Worm (Caenorhabditis elegans) whole organism, L4 larva: ENCODE data around the gene W02B12.12.

Source experiments
- D1046.2 ChIP-seq: fragments of 200-800 bp; sonication (Bioruptor generic); IDR thresholded peaks from 2 replicates; pipeline ENCODE4 v1.3.6; 2022; ENCODE audit warnings: missing genetic modification characterization, missing compliant biosample characterization
- F49E8.2 ChIP-seq: sonication (generic microtip); optimal IDR thresholded peaks from 2 replicates; lab custom pipeline; 2016; ENCODE audit warnings: missing compliant biosample characterization, mild to moderate bottlenecking, missing genetic modification characterization, borderline replicate concordance
- T26A8.4 ChIP-seq: fragments of 200-800 bp; sonication (Bioruptor generic); IDR thresholded peaks from 2 replicates; pipeline ENCODE4 v1.3.6; 2022; ENCODE audit warnings: missing genetic modification characterization, missing compliant biosample characterization
- Y105C5A.15 ChIP-seq: fragments of 200-800 bp; sonication (Bioruptor generic); IDR thresholded peaks from 2 replicates; pipeline ENCODE4 v1.3.6; 2022; ENCODE audit warnings: missing genetic modification characterization, missing compliant biosample characterization
- ZK546.5 ChIP-seq, 2 experiments: sonication (generic microtip); optimal IDR thresholded peaks; 2 replicates each; lab custom pipeline; 2017; ENCODE audit warnings: missing biosample characterization in 2 of 2, missing genetic modification characterization in 2 of 2
- ama-1 ChIP-seq: fragments of 150-350 bp; optimal IDR thresholded peaks from 2 replicates; lab custom pipeline; 2014; ENCODE audit warnings: inconsistent platforms, mixed read lengths
- arid-1 ChIP-seq: fragments of 200-800 bp; sonication (Bioruptor generic); conservative IDR thresholded peaks from 2 replicates; pipeline ENCODE4 v1.3.6; 2022; ENCODE audit warnings: missing genetic modification reagents, missing genetic modification characterization, missing compliant biosample characterization
- ceh-32 ChIP-seq: sonication (generic microtip); optimal IDR thresholded peaks from 2 replicates; lab custom pipeline; 2016; ENCODE audit warnings: mild to moderate bottlenecking, missing genetic modification characterization, missing compliant biosample characterization; ENCODE audit not compliant: poor library complexity
- ceh-44 ChIP-seq: fragments of 200-800 bp; sonication (Bioruptor generic); IDR thresholded peaks from 2 replicates; pipeline ENCODE4 v1.3.6; 2022; ENCODE audit warnings: missing genetic modification reagents, missing genetic modification characterization, missing compliant biosample characterization
- ceh-62 ChIP-seq: sonication (generic microtip); optimal IDR thresholded peaks from 2 replicates; lab custom pipeline; 2017; ENCODE audit warnings: missing biosample characterization, missing genetic modification characterization
- ces-1 ChIP-seq: fragments of 150-350 bp; sonication (generic microtip); optimal IDR thresholded peaks from 4 replicates; lab custom pipeline; 2014; ENCODE audit warnings: missing biosample characterization, missing genetic modification reagents, missing genetic modification characterization
- cey-2 ChIP-seq: sonication (generic microtip); optimal IDR thresholded peaks from 3 replicates; lab custom pipeline; 2017; ENCODE audit warnings: missing genetic modification characterization, mild to moderate bottlenecking, missing compliant biosample characterization, antibody characterized with exemption, borderline replicate concordance; ENCODE audit not compliant: insufficient read depth
- daf-12 ChIP-seq: fragments of 150-350 bp; optimal IDR thresholded peaks from 2 replicates; lab custom pipeline; 2014; ENCODE audit warnings: missing biosample characterization, missing genetic modification reagents, missing genetic modification characterization
- daf-16 ChIP-seq, 3 experiments: sonication (generic microtip); optimal IDR thresholded peaks; 2 replicates each; lab custom pipeline; 2016 to 2017; ENCODE audit warnings: missing genetic modification characterization in 3 of 3, missing genetic modification reagents in 3 of 3, mild to moderate bottlenecking in 2 of 3, missing compliant biosample characterization in 2 of 3, missing biosample characterization in 1 of 3, moderate library complexity in 1 of 3
- daf-19 ChIP-seq: fragments of 200-800 bp; sonication (Bioruptor generic); conservative IDR thresholded peaks from 2 replicates; pipeline ENCODE4 v1.3.6; 2022; ENCODE audit warnings: missing genetic modification characterization, missing compliant biosample characterization
- dmd-6 ChIP-seq: fragments of 200-800 bp; sonication (Bioruptor generic); IDR thresholded peaks from 2 replicates; pipeline ENCODE4 v1.3.6; 2022; ENCODE audit warnings: missing genetic modification reagents, missing genetic modification characterization, missing compliant biosample characterization
- dmd-9 ChIP-seq: fragments of 200-800 bp; sonication (Bioruptor generic); IDR thresholded peaks from 2 replicates; pipeline ENCODE4 v1.3.6; 2022; ENCODE audit warnings: missing genetic modification reagents, missing genetic modification characterization, missing compliant biosample characterization
- dpl-1 ChIP-seq: fragments of 150-350 bp; optimal IDR thresholded peaks from 2 replicates; lab custom pipeline; 2014; ENCODE audit warnings: missing biosample characterization, missing genetic modification reagents, missing genetic modification characterization
- egl-27 ChIP-seq: sonication (generic microtip); optimal IDR thresholded peaks from 3 replicates; lab custom pipeline; 2017; ENCODE audit warnings: missing biosample characterization, missing genetic modification reagents, missing genetic modification characterization
- fkh-10 ChIP-seq: fragments of 150-350 bp; optimal IDR thresholded peaks from 2 replicates; lab custom pipeline; 2014; ENCODE audit warnings: missing biosample characterization, missing genetic modification reagents, missing genetic modification characterization
- gei-8 ChIP-seq: fragments of 200-800 bp; sonication (Bioruptor generic); optimal IDR thresholded peaks from 2 replicates; lab custom pipeline; 2018; ENCODE audit warnings: mild to moderate bottlenecking, missing genetic modification characterization, missing compliant biosample characterization
- hlh-11 ChIP-seq: fragments of 200-800 bp; sonication (Bioruptor generic); optimal IDR thresholded peaks from 2 replicates; lab custom pipeline; 2018; ENCODE audit warnings: mild to moderate bottlenecking, missing genetic modification characterization, missing compliant biosample characterization
- hlh-30 ChIP-seq: sonication (generic microtip); optimal IDR thresholded peaks from 2 replicates; lab custom pipeline; 2017; ENCODE audit warnings: antibody characterized with exemption, mild to moderate bottlenecking, missing genetic modification characterization, missing compliant biosample characterization; ENCODE audit not compliant: insufficient read depth
- hmg-1.1 ChIP-seq: fragments of 200-800 bp; sonication (Bioruptor generic); IDR thresholded peaks from 2 replicates; pipeline ENCODE4 v1.3.6; 2022; ENCODE audit warnings: missing genetic modification reagents, missing genetic modification characterization, missing compliant biosample characterization
- lin-39 ChIP-seq: fragments of 150-350 bp; optimal IDR thresholded peaks from 2 replicates; lab custom pipeline; 2014; ENCODE audit warnings: missing biosample characterization, missing genetic modification reagents, missing genetic modification characterization
- lir-3 ChIP-seq: sonication (generic microtip); optimal IDR thresholded peaks from 2 replicates; lab custom pipeline; 2016; ENCODE audit warnings: mild to moderate bottlenecking, missing genetic modification characterization, missing compliant biosample characterization
- lsy-2 ChIP-seq, 2 experiments: fragments of 150-350 bp in 1 of 2; sonication (generic microtip) in 1 of 2; optimal IDR thresholded peaks; 2 replicates each; lab custom pipeline; 2014 to 2017; ENCODE audit warnings: missing biosample characterization in 2 of 2, missing genetic modification characterization in 2 of 2
- madf-5 ChIP-seq, 2 experiments: fragments of 200-800 bp; sonication (Bioruptor generic); IDR thresholded peaks; 2 replicates each; pipeline ENCODE4 v1.3.6; 2022; ENCODE audit warnings: missing compliant biosample characterization in 2 of 2, missing genetic modification characterization in 2 of 2
- mdl-1 ChIP-seq, 2 experiments: fragments of 150-350 bp in 1 of 2; sonication (generic microtip) in 1 of 2; optimal IDR thresholded peaks; 2 replicates each; lab custom pipeline; 2014 to 2017; ENCODE audit warnings: missing biosample characterization in 2 of 2, missing genetic modification characterization in 2 of 2
- mep-1 ChIP-seq: fragments of 150-350 bp; sonication (generic microtip); optimal IDR thresholded peaks from 3 replicates; lab custom pipeline; 2014; ENCODE audit warnings: missing biosample characterization, missing genetic modification characterization
- mxl-3 ChIP-seq: fragments of 200-800 bp; sonication (Bioruptor generic); optimal IDR thresholded peaks from 2 replicates; lab custom pipeline; 2018; ENCODE audit warnings: mild to moderate bottlenecking, missing genetic modification characterization, missing compliant biosample characterization
- nhr-10 ChIP-seq: fragments of 150-350 bp; optimal IDR thresholded peaks from 2 replicates; lab custom pipeline; 2014; ENCODE audit warnings: missing biosample characterization, missing genetic modification characterization
- nhr-25 ChIP-seq: sonication (generic microtip); optimal IDR thresholded peaks from 2 replicates; lab custom pipeline; 2017; ENCODE audit warnings: missing genetic modification characterization, mild to moderate bottlenecking, missing compliant biosample characterization, antibody characterized with exemption, moderate library complexity, borderline replicate concordance; ENCODE audit not compliant: insufficient read depth
- nhr-42 ChIP-seq: fragments of 200-800 bp; sonication (Bioruptor generic); IDR thresholded peaks from 2 replicates; pipeline ENCODE4 v1.3.6; 2022; ENCODE audit warnings: missing genetic modification characterization, missing compliant biosample characterization
- nhr-77 ChIP-seq: fragments of 150-350 bp; optimal IDR thresholded peaks from 2 replicates; lab custom pipeline; 2014; ENCODE audit warnings: missing biosample characterization, missing genetic modification characterization
- pha-4 ChIP-seq, 2 experiments: fragments of 150-350 bp in 1 of 2; fragments of 200-800 bp in 1 of 2; sonication (Bioruptor generic) in 1 of 2; IDR thresholded peaks in 1 of 2; optimal IDR thresholded peaks in 1 of 2; 2 replicates each; pipeline versions ENCODE4 v1.3.6 to Lab custom; 2014 to 2022; ENCODE audit warnings: missing genetic modification characterization in 2 of 2, missing genetic modification reagents in 2 of 2, missing biosample characterization in 1 of 2, missing compliant biosample characterization in 1 of 2
- php-3 ChIP-seq: fragments of 200-800 bp; sonication (Bioruptor generic); IDR thresholded peaks from 2 replicates; pipeline ENCODE4 v1.3.6; 2022; ENCODE audit warnings: missing genetic modification reagents, missing genetic modification characterization, missing compliant biosample characterization
- pqm-1 ChIP-seq: sonication (generic microtip); optimal IDR thresholded peaks from 2 replicates; lab custom pipeline; 2017; ENCODE audit warnings: missing biosample characterization, missing genetic modification characterization
- rbr-2 ChIP-seq: sonication (generic microtip); optimal IDR thresholded peaks from 2 replicates; lab custom pipeline; 2016; ENCODE audit warnings: missing genotype, missing genetic modification characterization, missing compliant biosample characterization
- saeg-2 ChIP-seq: fragments of 200-800 bp; sonication (Bioruptor generic); IDR thresholded peaks from 2 replicates; pipeline ENCODE4 v1.3.6; 2022; ENCODE audit warnings: missing genetic modification reagents, missing genetic modification characterization, missing compliant biosample characterization
- tag-97 ChIP-seq: fragments of 200-800 bp; sonication (Bioruptor generic); IDR thresholded peaks from 2 replicates; pipeline ENCODE4 v1.3.6; 2022; ENCODE audit warnings: missing genetic modification characterization, missing compliant biosample characterization
- tra-1 ChIP-seq: fragments of 200-800 bp; sonication (Bioruptor generic); IDR thresholded peaks from 2 replicates; pipeline ENCODE4 v1.3.6; 2022; ENCODE audit warnings: missing genetic modification reagents, missing genetic modification characterization, missing compliant biosample characterization
- unc-130 ChIP-seq: sonication (generic microtip); optimal IDR thresholded peaks from 2 replicates; lab custom pipeline; 2016; ENCODE audit warnings: missing genetic modification reagents, missing genetic modification characterization, missing compliant biosample characterization
- unc-39 ChIP-seq: sonication (generic microtip); optimal IDR thresholded peaks from 2 replicates; lab custom pipeline; 2017; ENCODE audit warnings: missing biosample characterization, missing genetic modification characterization

The W02B12.12 gene

ce11 chrII:11472542-11472941 lies 6.4 kb downstream of the W02B12.12 start (continued):
- no peak for TF ChIP-seq lin-39
- TF ChIP-seq fkh-10 (GFP tag; lab: Kevin White, UChicago) = no peak
- no peak for TF ChIP-seq unc-39
- TF ChIP-seq hlh-30 (tag; lab: Kevin White, UChicago) = peak; percentile 71
- no peak for TF ChIP-seq cey-2
- TF ChIP-seq F49E8.2 (tag; lab: Kevin White, UChicago) = no peak
- TF ChIP-seq unc-130 (GFP tag; lab: Kevin White, UChicago) = no peak
- TF ChIP-seq rbr-2 = no peak
- TF ChIP-seq pha-4 (GFP tag; IDR thresholded peaks at IDR 0.05; lab: Robert Waterston, UW) = no peak
- TF ChIP-seq pha-4 (tag; optimal IDR thresholded peaks at IDR 0.05; lab: Kevin White, UChicago) = no peak
- no peak for TF ChIP-seq ceh-62 (tag; lab: Kevin White, UChicago)
- TF ChIP-seq dmd-6 = peak; percentile 85
- TF ChIP-seq dpl-1 (GFP tag; lab: Kevin White, UChicago) = no peak
- peak in 1 of 2 experiments; percentile 56 for TF ChIP-seq lsy-2 (tag; optimal IDR thresholded peaks at IDR 0.05; lab: Kevin White, UChicago)
- no peak for TF ChIP-seq nhr-77 (tag; lab: Kevin White, UChicago)
- TF ChIP-seq hmg-1.1 = no peak
- TF ChIP-seq D1046.2 (GFP tag; lab: Robert Waterston, UW) = no peak
- TF ChIP-seq dmd-9 (GFP tag; lab: Robert Waterston, UW) = no peak
- TF ChIP-seq nhr-42 (GFP tag; lab: Robert Waterston, UW) = no peak
- peak; percentile 71 for TF ChIP-seq pqm-1
- no peak for TF ChIP-seq nhr-25 (tag; lab: Kevin White, UChicago)
- TF ChIP-seq mxl-3 (GFP tag; lab: Kevin White, UChicago) = peak; percentile 98
- TF ChIP-seq daf-19 (GFP tag; lab: Robert Waterston, UW) = no peak
- no peak for TF ChIP-seq daf-12 (tag; lab: Kevin White, UChicago)
- TF ChIP-seq ZK546.5 (tag; optimal IDR thresholded peaks at IDR 0.05; lab: Kevin White, UChicago) = no peak
- TF ChIP-seq hlh-11 (tag; lab: Kevin White, UChicago) = peak; percentile 79
- TF ChIP-seq mdl-1 (tag; optimal IDR thresholded peaks at IDR 0.05; lab: Kevin White, UChicago) = peak; percentile 14 to 83
- 0 out of 2 replicates have a peak, but pooled peaks have one; percentile 10 for TF ChIP-seq php-3 (GFP tag; lab: Robert Waterston, UW)
- no peak for TF ChIP-seq T26A8.4 (GFP tag; lab: Robert Waterston, UW)
- TF ChIP-seq tag-97 (GFP tag; lab: Robert Waterston, UW) = no peak
- TF ChIP-seq tra-1 = no peak
- no peak for TF ChIP-seq lir-3 (tag; lab: Kevin White, UChicago)
- TF ChIP-seq, all 104 proteins: peak for 16

ce11 chrII:11471916-11472315 lies 7.1 kb downstream of the W02B12.12 start, which contains the start of gene mfn-1:
TSS of gene mfn-1 (minus strand) at chrII:11472016.
- TF ChIP-seq ces-1 (no peak), daf-16 (GFP tag; optimal IDR thresholded peaks at IDR 0.05; lab: Kevin White, UChicago) (no peak), daf-16 (tag; optimal IDR thresholded peaks at IDR 0.05; lab: Kevin White, UChicago) (no peak), daf-12 (tag; lab: Kevin White, UChicago) (no peak), ZK546.5 (tag; optimal IDR thresholded peaks at IDR 0.05; lab: Kevin White, UChicago) (no peak)

- no peak for TF ChIP-seq saeg-2
- TF ChIP-seq egl-27 (tag; lab: Kevin White, UChicago) = no peak
- peak; percentile 2 for TF ChIP-seq nhr-77 (tag; lab: Kevin White, UChicago)
- TF ChIP-seq pqm-1 = peak; percentile 45
- TF ChIP-seq gei-8 (GFP tag; lab: Kevin White, UChicago) = no peak
- no peak for TF ChIP-seq ceh-44 (GFP tag; lab: Robert Waterston, UW)
- peak; percentile 49 for TF ChIP-seq mxl-3 (GFP tag; lab: Kevin White, UChicago)
- no peak for TF ChIP-seq arid-1 (GFP tag; lab: Robert Waterston, UW)
- peak; percentile 62 for TF ChIP-seq mep-1 (tag; lab: Kevin White, UChicago)
- TF ChIP-seq madf-5 (GFP tag; IDR thresholded peaks at IDR 0.05; lab: Robert Waterston, UW) = no peak
- no peak for TF ChIP-seq pha-4 (GFP tag; IDR thresholded peaks at IDR 0.05; lab: Robert Waterston, UW)
- TF ChIP-seq pha-4 (tag; optimal IDR thresholded peaks at IDR 0.05; lab: Kevin White, UChicago) = no peak
- no peak for TF ChIP-seq Y105C5A.15 (GFP tag; lab: Robert Waterston, UW)
- TF ChIP-seq hlh-11 (tag; lab: Kevin White, UChicago) = peak; percentile 53
- TF ChIP-seq unc-39 = no peak
- no peak for TF ChIP-seq nhr-10 (tag; lab: Kevin White, UChicago)
- no peak for TF ChIP-seq ceh-32 (tag; lab: Kevin White, UChicago)
- peak in 1 of 2 experiments; percentile 12 for TF ChIP-seq mdl-1 (tag; optimal IDR thresholded peaks at IDR 0.05; lab: Kevin White, UChicago)
- TF ChIP-seq daf-16 (GFP tag; optimal IDR thresholded peaks at IDR 0.05; lab: Kevin White, UChicago) = no peak
- peak; percentile 28 for TF ChIP-seq daf-16 (tag; optimal IDR thresholded peaks at IDR 0.05; lab: Kevin White, UChicago)
- peak; percentile 28 for TF ChIP-seq ama-1 (lab: Kevin White, UChicago)
- TF ChIP-seq dmd-6 = peak; percentile 33; the same call in 1 of the 2 replicates
Measured at ce11 chrII:11469574-11470108, 9.3 kb downstream of the W02B12.12 start, which contains the start of gene cisd-1. TSS of gene cisd-1 (minus strand) at chrII:11469624.
